Fruit fly (Drosophila melanogaster) whole organism, embryonic: Measurements from ENCODE around the gene CG13896.

ENCODE experiments used
- Antp ChIP-seq: fragments of 200-800 bp; sonication (Bioruptor generic); optimal IDR thresholded peaks from 3 replicates; lab custom pipeline; 2016; ENCODE audit warnings: missing biosample characterization, missing genetic modification characterization
- Awh ChIP-seq: fragments of 200-800 bp; sonication (Bioruptor generic); IDR thresholded peaks from 2 replicates; pipeline ENCODE4, ENCODE4 v1.3.6; 2022; ENCODE audit warnings: missing biosample characterization, missing genetic modification characterization
- Bgb ChIP-seq: fragments of 200-800 bp; sonication (Bioruptor generic); IDR thresholded peaks from 2 replicates; pipeline ENCODE4 v1.3.6; 2022; ENCODE audit warnings: missing biosample characterization, missing genetic modification characterization; ENCODE audit not compliant: partially characterized antibody
- BtbVII ChIP-seq: fragments of 200-800 bp; sonication (Bioruptor generic); optimal IDR thresholded peaks from 3 replicates; lab custom pipeline; 2017; ENCODE audit warnings: missing biosample characterization, mild to moderate bottlenecking, missing genetic modification characterization
- CG10462 ChIP-seq: fragments of 200-800 bp; sonication (Bioruptor generic); optimal IDR thresholded peaks from 2 replicates; lab custom pipeline; 2016; ENCODE audit warnings: missing biosample characterization, missing genetic modification characterization
- CG10959 ChIP-seq: fragments of 200-800 bp; sonication (Bioruptor generic); IDR thresholded peaks from 2 replicates; pipeline ENCODE4 v1.3.6; 2022; ENCODE audit warnings: missing biosample characterization, missing genetic modification characterization
- CG13287 ChIP-seq: fragments of 200-800 bp; sonication (Bioruptor generic); IDR thresholded peaks from 2 replicates; pipeline ENCODE4 v1.3.6; 2022; ENCODE audit warnings: missing biosample characterization, missing genetic modification characterization; ENCODE audit not compliant: partially characterized antibody
- CG16779 ChIP-seq: fragments of 200-800 bp; sonication (Bioruptor generic); IDR thresholded peaks from 2 replicates; pipeline ENCODE4 v1.3.6; 2022; ENCODE audit warnings: missing biosample characterization, missing genetic modification characterization
- CG16863 ChIP-seq: fragments of 200-800 bp; sonication (Bioruptor generic); optimal IDR thresholded peaks from 3 replicates; lab custom pipeline; 2016; ENCODE audit warnings: missing biosample characterization, missing genetic modification characterization
- CG17186 ChIP-seq: fragments of 200-800 bp; sonication (Bioruptor generic); optimal IDR thresholded peaks from 3 replicates; lab custom pipeline; 2017; ENCODE audit warnings: missing biosample characterization, missing genetic modification reagents, missing genetic modification characterization
- CG17361 ChIP-seq: fragments of 200-800 bp; sonication (Bioruptor generic); IDR thresholded peaks from 3 replicates; pipeline ENCODE4 v1.3.6; 2022; ENCODE audit warnings: missing biosample characterization, missing genetic modification characterization
- CG17385 ChIP-seq: fragments of 200-800 bp; sonication (Bioruptor generic); optimal IDR thresholded peaks from 3 replicates; lab custom pipeline; 2018; ENCODE audit warnings: missing biosample characterization, mild to moderate bottlenecking, missing genetic modification characterization
- CG17568 ChIP-seq: fragments of 200-800 bp; sonication (Bioruptor generic); optimal IDR thresholded peaks from 2 replicates; lab custom pipeline; 2018; ENCODE audit warnings: missing biosample characterization, mild to moderate bottlenecking, missing genetic modification characterization, moderate library complexity
- CG17802 ChIP-seq: fragments of 200-800 bp; sonication (Bioruptor generic); optimal IDR thresholded peaks from 2 replicates; lab custom pipeline; 2018; ENCODE audit warnings: missing biosample characterization, mild to moderate bottlenecking, missing genetic modification characterization, moderate library complexity
- CG18619 ChIP-seq: fragments of 200-800 bp; sonication (Bioruptor generic); optimal IDR thresholded peaks from 3 replicates; lab custom pipeline; 2017; ENCODE audit warnings: missing biosample characterization, mild to moderate bottlenecking, missing genetic modification characterization
- CG3838 ChIP-seq: fragments of 200-800 bp; sonication (Bioruptor generic); optimal IDR thresholded peaks from 3 replicates; lab custom pipeline; 2016; ENCODE audit warnings: missing biosample characterization, missing genetic modification characterization
- CG3847 ChIP-seq: fragments of 200-800 bp; sonication (Bioruptor generic); IDR thresholded peaks from 2 replicates; pipeline ENCODE4 v1.3.6; 2022; ENCODE audit warnings: missing biosample characterization, missing genetic modification characterization
- CG4707 ChIP-seq: fragments of 200-800 bp; sonication (Bioruptor generic); optimal IDR thresholded peaks from 2 replicates; lab custom pipeline; 2018; ENCODE audit warnings: missing biosample characterization, mild to moderate bottlenecking, missing genetic modification characterization, moderate library complexity
- CG4730 ChIP-seq: fragments of 200-800 bp; sonication (Bioruptor generic); IDR thresholded peaks from 2 replicates; pipeline ENCODE4 v1.3.6; 2022; ENCODE audit warnings: missing biosample characterization, missing genetic modification characterization
- CG6175 ChIP-seq: fragments of 200-800 bp; sonication (Bioruptor generic); IDR thresholded peaks from 3 replicates; pipeline ENCODE4 v1.3.6; 2022; ENCODE audit warnings: missing biosample characterization, missing genetic modification characterization
- CG8281 ChIP-seq: fragments of 200-800 bp; sonication (Bioruptor generic); optimal IDR thresholded peaks from 2 replicates; lab custom pipeline; 2018; ENCODE audit warnings: missing biosample characterization, mild to moderate bottlenecking, missing genetic modification characterization, moderate library complexity
- CG8359 ChIP-seq: fragments of 200-800 bp; sonication (Bioruptor generic); optimal IDR thresholded peaks from 2 replicates; lab custom pipeline; 2017; ENCODE audit warnings: missing biosample characterization, mild to moderate bottlenecking, missing genetic modification characterization, borderline replicate concordance
- Dip2 ChIP-seq: fragments of 200-800 bp; sonication (Bioruptor generic); IDR thresholded peaks from 2 replicates; pipeline ENCODE4 v1.3.6; 2022; ENCODE audit warnings: missing biosample characterization, missing genetic modification characterization
- Doc3 ChIP-seq: fragments of 200-800 bp; sonication (Bioruptor generic); IDR thresholded peaks from 3 replicates; pipeline ENCODE4 v1.3.6; 2022; ENCODE audit warnings: missing biosample characterization, missing genetic modification characterization; ENCODE audit not compliant: partially characterized antibody
- ERR ChIP-seq: fragments of 200-800 bp; sonication (Bioruptor generic); optimal IDR thresholded peaks from 2 replicates; lab custom pipeline; 2016; ENCODE audit warnings: missing biosample characterization, missing genetic modification characterization
- Fer1 ChIP-seq: fragments of 200-800 bp; sonication (Bioruptor generic); optimal IDR thresholded peaks from 2 replicates; lab custom pipeline; 2017; ENCODE audit warnings: missing biosample characterization, mild to moderate bottlenecking, missing genetic modification characterization
- Hsf ChIP-seq: fragments of 200-800 bp; sonication (Bioruptor generic); optimal IDR thresholded peaks from 3 replicates; lab custom pipeline; 2016; ENCODE audit warnings: missing biosample characterization, missing genetic modification characterization
- MESR4 ChIP-seq: fragments of 200-800 bp; sonication (Bioruptor generic); optimal IDR thresholded peaks from 2 replicates; lab custom pipeline; 2018; ENCODE audit warnings: missing biosample characterization, mild to moderate bottlenecking, missing genetic modification characterization, moderate library complexity
- Meics ChIP-seq: fragments of 200-800 bp; sonication (Bioruptor generic); optimal IDR thresholded peaks from 2 replicates; lab custom pipeline; 2017; ENCODE audit warnings: missing biosample characterization, mild to moderate bottlenecking, missing genetic modification characterization
- Poxn ChIP-seq: fragments of 200-800 bp; sonication (Bioruptor generic); IDR thresholded peaks from 2 replicates; pipeline ENCODE4 v1.3.6; 2022; ENCODE audit warnings: missing biosample characterization, missing genetic modification characterization
- Scr ChIP-seq: fragments of 200-800 bp; sonication (Bioruptor generic); IDR thresholded peaks from 2 replicates; pipeline ENCODE4 v1.3.6; 2022; ENCODE audit warnings: missing biosample characterization, missing genetic modification characterization; ENCODE audit not compliant: partially characterized antibody
- Xbp1 ChIP-seq: fragments of 200-800 bp; sonication (Bioruptor generic); optimal IDR thresholded peaks from 3 replicates; lab custom pipeline; 2016; ENCODE audit warnings: missing biosample characterization, mild to moderate bottlenecking, missing genetic modification characterization
- YL-1 ChIP-seq: fragments of 200-800 bp; sonication (Bioruptor generic); optimal IDR thresholded peaks from 3 replicates; lab custom pipeline; 2017; ENCODE audit warnings: missing biosample characterization, mild to moderate bottlenecking, missing genetic modification characterization
- ab ChIP-seq: fragments of 200-800 bp; sonication (Bioruptor generic); optimal IDR thresholded peaks from 2 replicates; lab custom pipeline; 2016; ENCODE audit warnings: missing biosample characterization, missing genetic modification characterization
- ac ChIP-seq: fragments of 200-800 bp; sonication (Bioruptor generic); optimal IDR thresholded peaks from 3 replicates; lab custom pipeline; 2017; ENCODE audit warnings: missing biosample characterization, mild to moderate bottlenecking, missing genetic modification characterization
- bab2 ChIP-seq: fragments of 200-800 bp; sonication (Bioruptor generic); optimal IDR thresholded peaks from 2 replicates; lab custom pipeline; 2016; ENCODE audit warnings: missing biosample characterization, missing genetic modification characterization
- bcd ChIP-seq: fragments of 200-800 bp; sonication (Bioruptor generic); optimal IDR thresholded peaks from 2 replicates; lab custom pipeline; 2017; ENCODE audit warnings: missing biosample characterization, mild to moderate bottlenecking, missing genetic modification characterization
- bsh ChIP-seq, 2 experiments: fragments of 200-800 bp; sonication (Bioruptor generic); optimal IDR thresholded peaks; 2 replicates each; lab custom pipeline; 2017 to 2018; ENCODE audit warnings: mild to moderate bottlenecking in 2 of 2, missing biosample characterization in 2 of 2, missing genetic modification characterization in 2 of 2, moderate library complexity in 1 of 2
- cas ChIP-seq: fragments of 200-800 bp; sonication (Bioruptor generic); IDR thresholded peaks from 2 replicates; pipeline ENCODE4 v1.3.6; 2022; ENCODE audit warnings: missing biosample characterization, missing genetic modification characterization
- danr ChIP-seq: fragments of 200-800 bp; sonication (Bioruptor generic); IDR thresholded peaks from 2 replicates; pipeline ENCODE4 v1.3.6; 2022; ENCODE audit warnings: missing biosample characterization, missing genetic modification characterization
- dmrt99B ChIP-seq: fragments of 200-800 bp; sonication (Bioruptor generic); optimal IDR thresholded peaks from 2 replicates; lab custom pipeline; 2018; ENCODE audit warnings: missing biosample characterization, mild to moderate bottlenecking, missing genetic modification characterization, moderate library complexity
- ewg ChIP-seq: fragments of 200-800 bp; sonication (Bioruptor generic); optimal IDR thresholded peaks from 3 replicates; lab custom pipeline; 2017; ENCODE audit warnings: mild to moderate bottlenecking, missing biosample characterization, missing genetic modification reagents, missing genetic modification characterization
- fu2 ChIP-seq: fragments of 200-800 bp; sonication (Bioruptor generic); optimal IDR thresholded peaks from 2 replicates; lab custom pipeline; 2016; ENCODE audit warnings: missing biosample characterization, missing genetic modification characterization
- gt ChIP-seq: fragments of 200-800 bp; sonication (Bioruptor generic); IDR thresholded peaks from 2 replicates; pipeline ENCODE4 v1.3.6; 2022; ENCODE audit warnings: missing biosample characterization, missing genetic modification characterization
- hth ChIP-seq: fragments of >200 bp; optimal IDR thresholded peaks from 2 replicates; lab custom pipeline; 2017; ENCODE audit warnings: inconsistent platforms
- oc ChIP-seq: fragments of 200-800 bp; sonication (Bioruptor generic); optimal IDR thresholded peaks from 2 replicates; lab custom pipeline; 2018; ENCODE audit warnings: missing biosample characterization, mild to moderate bottlenecking, missing genetic modification characterization, moderate library complexity
- pan ChIP-seq, 4 experiments: fragments of >200 bp in 3 of 4; fragments of 200-800 bp in 1 of 4; sonication (Bioruptor generic) in 1 of 4; optimal IDR thresholded peaks in 3 of 4; IDR thresholded peaks in 1 of 4; 2 replicates each; pipeline versions ENCODE4 v1.3.6 to Lab custom; 2017 to 2022; ENCODE audit warnings: missing biosample characterization in 2 of 4, missing genetic modification characterization in 2 of 4, mixed read lengths in 1 of 4
- pfk ChIP-seq: fragments of 200-800 bp; sonication (Bioruptor generic); optimal IDR thresholded peaks from 2 replicates; lab custom pipeline; 2018; ENCODE audit warnings: missing biosample characterization, mild to moderate bottlenecking, missing genetic modification characterization, moderate library complexity
- pum ChIP-seq: fragments of 200-800 bp; sonication (Bioruptor generic); optimal IDR thresholded peaks from 2 replicates; lab custom pipeline; 2016; ENCODE audit warnings: missing biosample characterization, missing genetic modification characterization
- repo ChIP-seq: fragments of 200-800 bp; sonication (Bioruptor generic); optimal IDR thresholded peaks from 2 replicates; lab custom pipeline; 2016; ENCODE audit warnings: missing biosample characterization, missing genetic modification characterization
- schlank ChIP-seq: fragments of 200-800 bp; sonication (Bioruptor generic); optimal IDR thresholded peaks from 2 replicates; lab custom pipeline; 2018; ENCODE audit warnings: missing biosample characterization, mild to moderate bottlenecking, missing genetic modification characterization

CG13896 gene

DNA sequence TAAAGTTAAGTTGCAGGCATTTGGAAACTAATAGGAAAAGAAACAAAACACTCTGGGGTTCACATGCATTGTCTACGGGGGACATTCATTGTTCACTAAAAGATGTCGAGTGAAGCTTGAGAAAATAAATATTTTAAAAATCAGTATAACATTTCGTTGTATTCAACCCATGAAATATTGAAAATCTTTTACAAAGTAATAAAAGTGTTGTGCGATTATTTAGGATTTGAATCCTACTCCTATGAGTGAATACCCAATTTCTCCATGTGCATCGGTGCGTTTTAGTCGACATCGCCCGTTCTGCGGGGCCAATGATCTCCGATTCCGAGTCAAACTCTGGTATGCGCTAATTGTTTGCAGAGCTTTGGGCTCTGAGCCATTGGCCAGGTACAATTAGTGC lies 43.0 kb upstream of the CG13896 start (continued):
- TF ChIP-seq Dip2 (no peak), repo (GFP tag; lab: Kevin White, UChicago) (no peak), CG17186 (no peak), CG17568 (GFP tag; lab: Kevin White, UChicago) (no peak), CG17802 (tag; lab: Kevin White, UChicago) (no peak), MESR4 (GFP tag; lab: Kevin White, UChicago) (no peak), CG17361 (GFP tag; lab: Robert Waterston, UW) (no peak), ewg (GFP tag; lab: Kevin White, UChicago) (peak; percentile 35), gt (no peak), schlank (tag; lab: Kevin White, UChicago) (no peak), CG3847 (GFP tag; lab: Robert Waterston, UW) (no peak), pan (optimal IDR thresholded peaks at IDR 0.05; lab: Kevin White, UChicago) (no peak), pan (GFP tag; optimal IDR thresholded peaks at IDR 0.05 in 1 of 2, IDR thresholded peaks at IDR 0.05 in 1 of 2) (peak in 1 of 2 experiments; percentile 49), pum (GFP tag; lab: Kevin White, UChicago) (no peak), CG18619 (GFP tag; lab: Kevin White, UChicago) (no peak), CG17385 (peak; percentile 15), CG4707 (GFP tag; lab: Kevin White, UChicago) (no peak), Doc3 (no peak), dmrt99B (peak; percentile 7), Xbp1 (GFP tag; lab: Kevin White, UChicago) (peak; percentile 8), cas (GFP tag; lab: Robert Waterston, UW) (no peak), ac (no peak), BtbVII (no peak), Hsf (peak; percentile 17), bab2 (GFP tag; lab: Kevin White, UChicago) (no peak), bcd (GFP tag; lab: Kevin White, UChicago) (no peak), CG13287 (GFP tag; lab: Robert Waterston, UW) (no peak), YL-1 (GFP tag; lab: Kevin White, UChicago) (no peak), CG16863 (GFP tag; lab: Kevin White, UChicago) (peak; percentile 5), ab (GFP tag; lab: Kevin White, UChicago) (no peak), Poxn (GFP tag; lab: Robert Waterston, UW) (no peak), CG8359 (no peak), hth (lab: Kevin White, UChicago) (no peak), CG10462 (peak; percentile 36), CG8281 (tag; lab: Kevin White, UChicago) (no peak), Bgb (GFP tag; lab: Robert Waterston, UW) (no peak), Scr (GFP tag; lab: Robert Waterston, UW) (no peak), CG10959 (peak; percentile 46; the same call in 1 of the 2 replicates), Fer1 (GFP tag; lab: Kevin White, UChicago) (no peak), bsh (GFP tag; optimal IDR thresholded peaks at IDR 0.05; lab: Kevin White, UChicago) (peak in 1 of 2 experiments; percentile 51), pfk (GFP tag; lab: Kevin White, UChicago) (no peak), danr (GFP tag; lab: Robert Waterston, UW) (no peak), CG16779 (GFP tag; lab: Robert Waterston, UW) (no peak), oc (tag; lab: Kevin White, UChicago) (no peak), fu2 (GFP tag; lab: Kevin White, UChicago) (no peak), ERR (GFP tag; lab: Kevin White, UChicago) (no peak), Awh (GFP tag; lab: Robert Waterston, UW) (no peak), Meics (no peak), CG3838 (no peak), CG6175 (GFP tag; lab: Robert Waterston, UW) (no peak), Antp (no peak), CG4730 (GFP tag; lab: Robert Waterston, UW) (no peak)
